Fruit fly (Drosophila melanogaster) whole organism, wandering third instar larva: ENCODE measurements around the gene Oseg1.

Experiments
- CrebA ChIP-seq: fragments of 200-800 bp; sonication (Bioruptor generic); optimal IDR thresholded peaks from 2 replicates; lab custom pipeline; 2016; ENCODE audit warnings: missing biosample characterization, mild to moderate bottlenecking, missing genetic modification characterization, borderline replicate concordance
- GATAd ChIP-seq: sonication (Bioruptor generic); optimal IDR thresholded peaks from 2 replicates; lab custom pipeline; 2016; ENCODE audit warnings: missing biosample characterization, missing genetic modification characterization
- HLH106 ChIP-seq: fragments of 200-800 bp; optimal IDR thresholded peaks from 3 replicates; lab custom pipeline; 2019; ENCODE audit warnings: missing biosample characterization, mild to moderate bottlenecking, missing genetic modification characterization, moderate library complexity
- Jra ChIP-seq: sonication (Bioruptor generic); optimal IDR thresholded peaks from 2 replicates; lab custom pipeline; 2016; ENCODE audit warnings: missing biosample characterization, missing genetic modification characterization
- Sp1 ChIP-seq: fragments of 200-800 bp; sonication (Bioruptor generic); optimal IDR thresholded peaks from 3 replicates; lab custom pipeline; 2019; ENCODE audit warnings: missing biosample characterization, mild to moderate bottlenecking, missing genetic modification characterization, moderate library complexity
- br ChIP-seq: fragments of 200-800 bp; sonication (Bioruptor generic); optimal IDR thresholded peaks from 2 replicates; lab custom pipeline; 2016; ENCODE audit warnings: missing biosample characterization, missing genetic modification characterization
- psq ChIP-seq: fragments of 200-800 bp; sonication (Bioruptor generic); optimal IDR thresholded peaks from 3 replicates; lab custom pipeline; 2017; ENCODE audit warnings: missing biosample characterization, mild to moderate bottlenecking, missing genetic modification characterization, moderate library complexity

dm6 chr3L:8453443-8454360 lies 41.1 kb upstream of the Oseg1 start:
- TF ChIP-seq GATAd (GFP tag; lab: Kevin White, UChicago) (no peak), CrebA (GFP tag; lab: Kevin White, UChicago) (no peak), psq (GFP tag; lab: Kevin White, UChicago) (no peak), br (GFP tag; lab: Kevin White, UChicago) (peak; percentile 16), Sp1 (no peak), Jra (no peak), HLH106 (no peak)
